ENCODE assay signal across 1 fruit fly cellular context in the genomic region with DNA sequence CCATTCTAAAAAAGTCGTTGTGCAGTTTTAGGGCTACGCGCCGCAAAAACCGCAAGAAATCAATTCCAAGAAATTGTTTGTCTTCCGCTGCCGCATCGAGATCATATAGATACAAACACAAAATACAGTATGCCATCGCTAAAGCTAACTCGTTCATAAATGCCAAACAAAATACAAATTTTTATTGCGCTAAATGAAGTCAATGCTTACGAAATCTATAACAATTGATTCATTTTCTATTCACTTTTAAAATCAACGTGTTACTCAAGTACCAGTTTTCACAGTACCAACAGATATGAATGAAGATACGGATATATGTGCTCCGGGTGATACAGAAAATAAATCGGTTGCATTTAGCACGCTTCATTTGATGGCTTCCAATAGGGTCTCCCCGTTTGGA.
A peak's percentile ranks its signal among the peaks of the same experiment; 100 is the strongest.
TF ChIP-seq lines count a peak whose summit lies in the region.

No protein-coding gene starts in this region.

TF ChIP-seq in whole organism, embryonic, 481 proteins besides CTCF, POLR2A, EP300 and RAD21 (continued from another document and continues in another):
- TF ChIP-seq Mrtf (GFP tag; IDR thresholded peaks at IDR 0.05; lab: Robert Waterston, UW) (0 out of 3 replicates have a peak, but pooled peaks have one; percentile 27), Doc3 (GFP tag; IDR thresholded peaks at IDR 0.05; lab: Robert Waterston, UW; ENCODE audit: partially characterized antibody) (no peak), Neu2 (GFP tag; optimal IDR thresholded peaks at IDR 0.05; lab: Kevin White, UChicago; ENCODE audit: borderline replicate concordance) (no peak), Eip74EF (GFP tag; optimal IDR thresholded peaks at IDR 0.05; lab: Kevin White, UChicago) (peak in 1 of 2 experiments; percentile 52), dati (GFP tag; IDR thresholded peaks at IDR 0.05; lab: Robert Waterston, UW) (0 out of 2 replicates have a peak, but pooled peaks have one; percentile 30), PHDP (tag; optimal IDR thresholded peaks at IDR 0.05; lab: Kevin White, UChicago) (peak; percentile 62), vvl (GFP tag; IDR thresholded peaks at IDR 0.05; lab: Robert Waterston, UW) (peak; percentile 67), oc (tag; optimal IDR thresholded peaks at IDR 0.05; lab: Kevin White, UChicago) (peak; percentile 66), CG14667 (GFP tag; IDR thresholded peaks at IDR 0.05; lab: Robert Waterston, UW) (no peak), Asciz (GFP tag; optimal IDR thresholded peaks at IDR 0.05; lab: Kevin White, UChicago) (peak; percentile 43), mam (GFP tag; optimal IDR thresholded peaks at IDR 0.05; lab: Kevin White, UChicago) (peak; percentile 28), Nf-YA (GFP tag; IDR thresholded peaks at IDR 0.05; lab: Robert Waterston, UW) (no peak), Oli (tag; optimal IDR thresholded peaks at IDR 0.05; lab: Kevin White, UChicago) (peak; percentile 62), CG11085 (GFP tag; IDR thresholded peaks at IDR 0.05; lab: Robert Waterston, UW) (no peak), TFAM (GFP tag; optimal IDR thresholded peaks at IDR 0.05; lab: Kevin White, UChicago) (no peak), H2.0 (GFP tag; IDR thresholded peaks at IDR 0.05; lab: Robert Waterston, UW) (peak; percentile 60), CG10366 (GFP tag; IDR thresholded peaks at IDR 0.05; lab: Robert Waterston, UW) (peak; percentile 64), otp (GFP tag; IDR thresholded peaks at IDR 0.05; lab: Robert Waterston, UW) (peak; percentile 67; the same call in 1 of the 3 replicates), CG30403 (GFP tag; optimal IDR thresholded peaks at IDR 0.05; lab: Kevin White, UChicago) (peak; percentile 67), CG5180 (GFP tag; optimal IDR thresholded peaks at IDR 0.05; lab: Kevin White, UChicago) (peak; percentile 56), CG8478 (optimal IDR thresholded peaks at IDR 0.05; lab: Kevin White, UChicago) (no peak), lbe (GFP tag; optimal IDR thresholded peaks at IDR 0.05; lab: Kevin White, UChicago) (no peak), Chrac-16 (GFP tag; optimal IDR thresholded peaks at IDR 0.05; lab: Kevin White, UChicago) (peak; percentile 47), grn (GFP tag; optimal IDR thresholded peaks at IDR 0.05; lab: Kevin White, UChicago) (peak; percentile 4), CG30431 (GFP tag; optimal IDR thresholded peaks at IDR 0.05; lab: Kevin White, UChicago) (peak; percentile 24), CG4707 (GFP tag; optimal IDR thresholded peaks at IDR 0.05; lab: Kevin White, UChicago) (peak; percentile 20), Nf-YB (GFP tag; optimal IDR thresholded peaks at IDR 0.05; lab: Kevin White, UChicago) (peak; percentile 24), CG1603 (tag; optimal IDR thresholded peaks at IDR 0.05; lab: Kevin White, UChicago) (peak; percentile 84), Dref (GFP tag; IDR thresholded peaks at IDR 0.05; lab: Robert Waterston, UW) (no peak), CG4424 (GFP tag; optimal IDR thresholded peaks at IDR 0.05; lab: Kevin White, UChicago) (peak; percentile 56), tx (GFP tag; optimal IDR thresholded peaks at IDR 0.05; lab: Kevin White, UChicago) (no peak), lov (optimal IDR thresholded peaks at IDR 0.05; lab: Kevin White, UChicago) (no peak), lov (GFP tag; IDR thresholded peaks at IDR 0.05; lab: Robert Waterston, UW) (peak; percentile 51; the same call in 1 of the 3 replicates), knrl (GFP tag; IDR thresholded peaks at IDR 0.05; lab: Robert Waterston, UW; ENCODE audit: partially characterized antibody) (no peak), HmgD (GFP tag; optimal IDR thresholded peaks at IDR 0.05; lab: Kevin White, UChicago) (no peak), CG7745 (tag; optimal IDR thresholded peaks at IDR 0.05; lab: Kevin White, UChicago) (no peak), D (optimal IDR thresholded peaks at IDR 0.05; lab: Kevin White, UChicago) (no peak), D (GFP tag; optimal IDR thresholded peaks at IDR 0.05; lab: Kevin White, UChicago) (peak; percentile 57), CG17186 (GFP tag; optimal IDR thresholded peaks at IDR 0.05; lab: Kevin White, UChicago) (no peak), CG13624 (GFP tag; optimal IDR thresholded peaks at IDR 0.05; lab: Kevin White, UChicago) (peak; percentile 33), CG8089 (GFP tag; optimal IDR thresholded peaks at IDR 0.05; lab: Kevin White, UChicago) (peak; percentile 12), Hr3 (GFP tag; optimal IDR thresholded peaks at IDR 0.05; lab: Kevin White, UChicago) (peak; percentile 50), CG14710 (tag; optimal IDR thresholded peaks at IDR 0.05; lab: Kevin White, UChicago) (peak; percentile 46), MESR4 (GFP tag; optimal IDR thresholded peaks at IDR 0.05; lab: Kevin White, UChicago) (no peak), vfl (GFP tag; optimal IDR thresholded peaks at IDR 0.05; lab: Kevin White, UChicago) (no peak), tap (tag; optimal IDR thresholded peaks at IDR 0.05; lab: Kevin White, UChicago) (peak; percentile 66), Poxn (GFP tag; IDR thresholded peaks at IDR 0.05; lab: Robert Waterston, UW) (no peak), ATbp (GFP tag; optimal IDR thresholded peaks at IDR 0.05; lab: Kevin White, UChicago) (peak; percentile 62), fd102C (GFP tag; optimal IDR thresholded peaks at IDR 0.05; lab: Kevin White, UChicago) (no peak), Blimp-1 (GFP tag; optimal IDR thresholded peaks at IDR 0.05; lab: Kevin White, UChicago) (peak; percentile 67), CG1233 (GFP tag; optimal IDR thresholded peaks at IDR 0.05; lab: Kevin White, UChicago) (peak; percentile 22), CG17568 (GFP tag; optimal IDR thresholded peaks at IDR 0.05; lab: Kevin White, UChicago) (peak; percentile 32), slbo (GFP tag; IDR thresholded peaks at IDR 0.05; lab: Robert Waterston, UW) (peak; percentile 56), slp2 (GFP tag; optimal IDR thresholded peaks at IDR 0.05; lab: Kevin White, UChicago) (peak; percentile 25), Adf1 (GFP tag; IDR thresholded peaks at IDR 0.05; lab: Robert Waterston, UW) (no peak), NfI (GFP tag; optimal IDR thresholded peaks at IDR 0.05; lab: Kevin White, UChicago) (peak; percentile 67), CG17612 (GFP tag; IDR thresholded peaks at IDR 0.05; lab: Robert Waterston, UW) (no peak), tll (GFP tag; optimal IDR thresholded peaks at IDR 0.05; lab: Kevin White, UChicago) (no peak), CG5953 (GFP tag; IDR thresholded peaks at IDR 0.05; lab: Robert Waterston, UW) (no peak), toy (GFP tag; IDR thresholded peaks at IDR 0.05; lab: Robert Waterston, UW) (no peak), hkb (optimal IDR thresholded peaks at IDR 0.05; lab: Kevin White, UChicago) (no peak), hkb (GFP tag; IDR thresholded peaks at IDR 0.05; lab: Robert Waterston, UW) (0 out of 2 replicates have a peak, but pooled peaks have one; percentile 48), schlank (tag; optimal IDR thresholded peaks at IDR 0.05; lab: Kevin White, UChicago) (no peak), Hmx (GFP tag; optimal IDR thresholded peaks at IDR 0.05; lab: Kevin White, UChicago) (no peak), fd64A (GFP tag; optimal IDR thresholded peaks at IDR 0.05; lab: Kevin White, UChicago) (peak; percentile 49), CG11456 (GFP tag; IDR thresholded peaks at IDR 0.05; lab: Robert Waterston, UW) (no peak), CG11696 (GFP tag; IDR thresholded peaks at IDR 0.05; lab: Robert Waterston, UW) (no peak), Aef1 (GFP tag; IDR thresholded peaks at IDR 0.05; lab: Robert Waterston, UW) (0 out of 3 replicates have a peak, but pooled peaks have one; percentile 52), Sox102F (GFP tag; optimal IDR thresholded peaks at IDR 0.05; lab: Kevin White, UChicago) (peak; percentile 86), CG9727 (GFP tag; optimal IDR thresholded peaks at IDR 0.05; lab: Kevin White, UChicago) (peak; percentile 36), tio (GFP tag; optimal IDR thresholded peaks at IDR 0.05; lab: Kevin White, UChicago) (no peak), CG12391 (tag; optimal IDR thresholded peaks at IDR 0.05; lab: Kevin White, UChicago) (peak; percentile 60), HLH3B (GFP tag; IDR thresholded peaks at IDR 0.05; lab: Robert Waterston, UW) (peak; percentile 68), Bdp1 (GFP tag; optimal IDR thresholded peaks at IDR 0.05; lab: Kevin White, UChicago) (no peak), Camta (GFP tag; optimal IDR thresholded peaks at IDR 0.05; lab: Kevin White, UChicago) (peak; percentile 42), Ets65A (GFP tag; lab: Kevin White, UChicago) (peak; percentile 94), odd (GFP tag; optimal IDR thresholded peaks at IDR 0.05; lab: Kevin White, UChicago) (no peak), CHES-1-like (GFP tag; optimal IDR thresholded peaks at IDR 0.05; lab: Kevin White, UChicago) (no peak), mld (GFP tag; IDR thresholded peaks at IDR 0.05; lab: Robert Waterston, UW; ENCODE audit: partially characterized antibody) (no peak), Atf-2 (GFP tag; optimal IDR thresholded peaks at IDR 0.05; lab: Kevin White, UChicago) (peak; percentile 30), CG10654 (GFP tag; optimal IDR thresholded peaks at IDR 0.05; lab: Kevin White, UChicago) (peak; percentile 28), Hr51 (GFP tag; optimal IDR thresholded peaks at IDR 0.05; lab: Kevin White, UChicago) (peak in 1 of 2 experiments; percentile 68), Spps (tag; optimal IDR thresholded peaks at IDR 0.05; lab: Kevin White, UChicago) (peak; percentile 33), zen (tag; optimal IDR thresholded peaks at IDR 0.05; lab: Kevin White, UChicago) (peak; percentile 65), CG6272 (GFP tag; IDR thresholded peaks at IDR 0.05; lab: Robert Waterston, UW) (no peak), dimm (GFP tag; IDR thresholded peaks at IDR 0.05; lab: Robert Waterston, UW) (0 out of 2 replicates have a peak, but pooled peaks have one; percentile 24), CG8924 (tag; optimal IDR thresholded peaks at IDR 0.05; lab: Kevin White, UChicago) (peak; percentile 60), pb (GFP tag; optimal IDR thresholded peaks at IDR 0.05; lab: Kevin White, UChicago) (peak; percentile 15), CG10979 (tag; optimal IDR thresholded peaks at IDR 0.05; lab: Kevin White, UChicago) (peak; percentile 68), tin (GFP tag; optimal IDR thresholded peaks at IDR 0.05; lab: Kevin White, UChicago) (peak; percentile 60), bigmax (GFP tag; optimal IDR thresholded peaks at IDR 0.05; lab: Kevin White, UChicago) (no peak), Atf3 (GFP tag; optimal IDR thresholded peaks at IDR 0.05; lab: Kevin White, UChicago) (peak; percentile 31), gro (GFP tag; optimal IDR thresholded peaks at IDR 0.05; lab: Kevin White, UChicago) (no peak), Med (GFP tag; lab: Kevin White, UChicago) (peak; percentile 93), stwl (tag; optimal IDR thresholded peaks at IDR 0.05; lab: Kevin White, UChicago) (no peak), chif (GFP tag; optimal IDR thresholded peaks at IDR 0.05; lab: Kevin White, UChicago) (peak; percentile 34 to 51), CG32532 (GFP tag; IDR thresholded peaks at IDR 0.05; lab: Robert Waterston, UW) (peak; percentile 40; the same call in 1 of the 2 replicates), Gug (GFP tag; IDR thresholded peaks at IDR 0.05; lab: Robert Waterston, UW) (no peak), CG6683 (GFP tag; optimal IDR thresholded peaks at IDR 0.05; lab: Kevin White, UChicago) (no peak), CG15073 (GFP tag; optimal IDR thresholded peaks at IDR 0.05; lab: Kevin White, UChicago) (no peak), Ptx1 (GFP tag; IDR thresholded peaks at IDR 0.05; lab: Robert Waterston, UW) (peak; percentile 64), Abd-B (GFP tag; optimal IDR thresholded peaks at IDR 0.05; lab: Kevin White, UChicago) (peak; percentile 60), CG10147 (GFP tag; optimal IDR thresholded peaks at IDR 0.05; lab: Kevin White, UChicago) (peak; percentile 11), sob (GFP tag; IDR thresholded peaks at IDR 0.05; lab: Robert Waterston, UW) (peak; percentile 61), CG2116 (GFP tag; optimal IDR thresholded peaks at IDR 0.05; lab: Kevin White, UChicago) (no peak), Lpt (GFP tag; optimal IDR thresholded peaks at IDR 0.05; lab: Kevin White, UChicago) (no peak), Dad (GFP tag; optimal IDR thresholded peaks at IDR 0.05; lab: Kevin White, UChicago) (peak; percentile 34), lab (GFP tag; optimal IDR thresholded peaks at IDR 0.05; lab: Kevin White, UChicago) (peak; percentile 35), CG8359 (GFP tag; optimal IDR thresholded peaks at IDR 0.05; lab: Kevin White, UChicago; ENCODE audit: borderline replicate concordance) (peak; percentile 45), sim (GFP tag; IDR thresholded peaks at IDR 0.05; lab: Robert Waterston, UW) (no peak), bab2 (GFP tag; optimal IDR thresholded peaks at IDR 0.05; lab: Kevin White, UChicago) (peak; percentile 45), Awh (GFP tag; IDR thresholded peaks at IDR 0.05; lab: Robert Waterston, UW) (peak; percentile 64; the same call in 1 of the 2 replicates), CG14050 (GFP tag; IDR thresholded peaks at IDR 0.05; lab: Robert Waterston, UW) (no peak; the same call in 2 of the 3 replicates), emc (GFP tag; optimal IDR thresholded peaks at IDR 0.05; lab: Kevin White, UChicago) (no peak), CG14441 (GFP tag; IDR thresholded peaks at IDR 0.05; lab: Robert Waterston, UW) (peak; percentile 77), gce (GFP tag; IDR thresholded peaks at IDR 0.05; lab: Robert Waterston, UW) (peak; percentile 64; the same call in 1 of the 3 replicates), CG9876 (GFP tag; optimal IDR thresholded peaks at IDR 0.05; lab: Kevin White, UChicago) (no peak), Sin3A (optimal IDR thresholded peaks at IDR 0.05; lab: Kevin White, UChicago) (no peak), ttk (GFP tag; IDR thresholded peaks at IDR 0.05; lab: Robert Waterston, UW) (peak; percentile 63), D19B (GFP tag; optimal IDR thresholded peaks at IDR 0.05; lab: Kevin White, UChicago) (no peak), sug (tag; optimal IDR thresholded peaks at IDR 0.05; lab: Kevin White, UChicago) (no peak), CG31441 (GFP tag; IDR thresholded peaks at IDR 0.05; lab: Robert Waterston, UW) (peak; percentile 66), slou (GFP tag; optimal IDR thresholded peaks at IDR 0.05; lab: Kevin White, UChicago) (peak; percentile 4), lmd (GFP tag; IDR thresholded peaks at IDR 0.05; lab: Robert Waterston, UW) (peak; percentile 64), prd (optimal IDR thresholded peaks at IDR 0.05; lab: Kevin White, UChicago) (no peak), prd (GFP tag; IDR thresholded peaks at IDR 0.05; lab: Robert Waterston, UW) (peak; percentile 79; the same call in 2 of the 3 replicates), CG12071 (GFP tag; optimal IDR thresholded peaks at IDR 0.05; lab: Kevin White, UChicago) (peak; percentile 60), chm (GFP tag; IDR thresholded peaks at IDR 0.05; lab: Robert Waterston, UW) (peak; percentile 49; the same call in 1 of the 2 replicates)
